Comparison of ENCODE assay signal across 6 worm cellular contexts in genomic region chrIII:8684421-8684820, ce11.
A peak's percentile ranks its signal among the peaks of the same experiment; 100 is the strongest.
TF ChIP-seq lines count a peak whose summit lies in the region.

TSS of gene anmt-1 (plus strand) at chrIII:8684808.

TF ChIP-seq in whole organism, L1 larva, 84 proteins besides CTCF, POLR2A, EP300 and RAD21 (continues in another document):
- TF ChIP-seq ceh-90 (tag; optimal IDR thresholded peaks at IDR 0.05; lab: Kevin White, UChicago) (no peak), ceh-8 (GFP tag; optimal IDR thresholded peaks at IDR 0.05; lab: Kevin White, UChicago) (no peak), xbp-1 (tag; optimal IDR thresholded peaks at IDR 0.05; lab: Kevin White, UChicago) (no peak), efl-1 (optimal IDR thresholded peaks at IDR 0.05; lab: Kevin White, UChicago) (peak in 1 of 2 experiments; percentile 10), efl-1 (GFP tag; optimal IDR thresholded peaks at IDR 0.05 in 1 of 2; lab: Kevin White, UChicago) (no peak), rnt-1 (tag; optimal IDR thresholded peaks at IDR 0.05; lab: Kevin White, UChicago) (peak; percentile 57), alr-1 (tag; optimal IDR thresholded peaks at IDR 0.05; lab: Kevin White, UChicago; ENCODE audit: borderline replicate concordance) (no peak), lin-14 (GFP tag; optimal IDR thresholded peaks at IDR 0.05; lab: Kevin White, UChicago) (peak; percentile 59), C04F5.9 (tag; optimal IDR thresholded peaks at IDR 0.05; lab: Kevin White, UChicago) (no peak), nhr-90 (tag; optimal IDR thresholded peaks at IDR 0.05; lab: Kevin White, UChicago; ENCODE audit: poor library complexity) (no peak), efl-3 (GFP tag; optimal IDR thresholded peaks at IDR 0.05; lab: Kevin White, UChicago) (no peak), nhr-11 (tag; optimal IDR thresholded peaks at IDR 0.05; lab: Kevin White, UChicago) (no peak), ztf-4 (tag; optimal IDR thresholded peaks at IDR 0.05; lab: Kevin White, UChicago) (no peak), zag-1 (tag; optimal IDR thresholded peaks at IDR 0.05; lab: Kevin White, UChicago) (no peak), dsc-1 (tag; optimal IDR thresholded peaks at IDR 0.05; lab: Kevin White, UChicago) (no peak)

TF ChIP-seq in whole organism, L2 larva, 48 proteins besides CTCF, POLR2A, EP300 and RAD21:
- TF ChIP-seq nhr-129 (tag; optimal IDR thresholded peaks at IDR 0.05; lab: Kevin White, UChicago) (peak; percentile 22), snpc-4 (tag; optimal IDR thresholded peaks at IDR 0.05; lab: Kevin White, UChicago) (no peak), nhr-25 (tag; optimal IDR thresholded peaks at IDR 0.05; lab: Kevin White, UChicago) (no peak), F13H6.1 (tag; optimal IDR thresholded peaks at IDR 0.05; lab: Kevin White, UChicago) (peak; percentile 61), mab-5 (tag; optimal IDR thresholded peaks at IDR 0.05; lab: Kevin White, UChicago) (no peak)

TF ChIP-seq in whole organism, L4 larva, 104 proteins besides CTCF, POLR2A, EP300 and RAD21:
- peak; percentile 45 for TF ChIP-seq mes-2 (tag; optimal IDR thresholded peaks at IDR 0.05; lab: Kevin White, UChicago; ENCODE audit: poor library complexity, severe bottlenecking)
- no peak for TF ChIP-seq nhr-76 (tag; optimal IDR thresholded peaks at IDR 0.05; lab: Kevin White, UChicago)
TF ChIP-seq in whole organism, L4 larva: peak in this region for 1.

TF ChIP-seq in whole organism, late embryonic, 69 proteins besides CTCF, POLR2A, EP300 and RAD21:
- TF ChIP-seq odd-2 (tag; optimal IDR thresholded peaks at IDR 0.05; lab: Kevin White, UChicago) = no peak
- TF ChIP-seq unc-55 (GFP tag; optimal IDR thresholded peaks at IDR 0.05; lab: Kevin White, UChicago) = peak; percentile 83
- no peak for TF ChIP-seq ahr-1 (tag; optimal IDR thresholded peaks at IDR 0.05; lab: Kevin White, UChicago)
- peak; percentile 17 for TF ChIP-seq pat-9 (tag; optimal IDR thresholded peaks at IDR 0.05; lab: Kevin White, UChicago)
- TF ChIP-seq ceh-31 (tag; optimal IDR thresholded peaks at IDR 0.05; lab: Kevin White, UChicago) = no peak
- TF ChIP-seq nhr-232 (tag; optimal IDR thresholded peaks at IDR 0.05; lab: Kevin White, UChicago) = no peak
- no peak for TF ChIP-seq zip-5 (tag; optimal IDR thresholded peaks at IDR 0.05; lab: Kevin White, UChicago)
- TF ChIP-seq eyg-1 (tag; optimal IDR thresholded peaks at IDR 0.05; lab: Kevin White, UChicago) = no peak

TF ChIP-seq in whole organism, mixed stage, embryonic, 35 proteins besides CTCF, POLR2A, EP300 and RAD21:
- TF ChIP-seq nhr-28 (tag; optimal IDR thresholded peaks at IDR 0.05; lab: Kevin White, UChicago) (no peak), unc-120 (tag; optimal IDR thresholded peaks at IDR 0.05; lab: Kevin White, UChicago; ENCODE audit: poor library complexity, severe bottlenecking) (peak; percentile 52), hlh-1 (tag; optimal IDR thresholded peaks at IDR 0.05; lab: Kevin White, UChicago) (peak; percentile 61), unc-62 (GFP tag; optimal IDR thresholded peaks at IDR 0.05; lab: Kevin White, UChicago) (peak; percentile 42), sptf-1 (tag; optimal IDR thresholded peaks at IDR 0.05; lab: Kevin White, UChicago) (no peak), tbx-8 (GFP tag; optimal IDR thresholded peaks at IDR 0.05; lab: Kevin White, UChicago) (no peak)

TF ChIP-seq in whole organism, young adult, 124 proteins besides CTCF, POLR2A, EP300 and RAD21:
- TF ChIP-seq Y79H2A.3 (GFP tag; conservative IDR thresholded peaks at IDR 0.05; lab: Robert Waterston, UW) (no peak), hmg-1.2 (GFP tag; IDR thresholded peaks at IDR 0.05; lab: Robert Waterston, UW) (peak; percentile 35; the same call in 1 of the 2 replicates)
